Worm (Caenorhabditis elegans): ENCODE results near the gene ZK418.11.

The ZK418.11 gene

DNA sequence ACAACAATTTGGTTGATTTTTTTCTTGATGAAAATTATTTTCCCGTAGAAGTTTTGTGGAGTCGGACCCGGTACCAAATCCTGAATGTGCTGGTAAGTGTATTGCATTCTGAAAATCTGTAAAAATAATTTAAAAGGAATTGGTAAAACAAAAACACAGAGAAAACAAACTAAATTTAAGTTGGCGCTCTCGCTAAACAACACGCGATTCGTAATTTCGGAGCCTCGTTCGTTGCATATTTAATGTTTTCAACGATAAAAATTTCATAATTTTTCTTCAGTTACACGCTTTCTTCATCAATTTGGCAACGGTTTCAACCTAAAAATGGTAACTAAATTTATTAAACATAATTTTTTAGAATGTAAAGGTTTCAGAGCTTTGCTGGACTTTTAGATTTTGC lies 33.5 kb downstream of the ZK418.11 start, which contains the start of the genes pot-1 and ggtb-1 (continued):
- TF ChIP-seq blmp-1 (tag; optimal IDR thresholded peaks at IDR 0.05) = peak; percentile 19
- TF ChIP-seq unc-130 (tag; optimal IDR thresholded peaks at IDR 0.05) = no peak
- no peak for TF ChIP-seq mab-9 (GFP tag; IDR thresholded peaks at IDR 0.05)

DNA sequence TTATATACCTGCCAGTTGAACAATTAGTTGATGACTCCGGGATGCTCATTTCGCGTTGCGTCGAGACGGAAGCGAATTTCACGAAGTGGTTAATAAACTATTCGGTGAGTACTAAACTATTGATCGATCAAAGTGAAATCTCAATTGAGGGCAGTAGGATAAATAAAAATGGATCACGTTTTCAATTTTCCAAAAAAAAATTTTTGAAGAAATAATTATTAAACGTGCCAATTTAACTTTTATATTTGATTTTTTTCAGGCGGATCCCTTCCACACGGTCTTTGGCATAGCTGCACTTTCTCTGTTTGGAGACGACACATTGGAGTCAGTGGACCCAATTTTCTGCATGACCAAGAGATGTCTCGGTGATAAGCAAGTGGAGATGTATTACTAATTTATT lies 35.9 kb downstream of the ZK418.11 start, which contains the start of gene B0280.17:
Gene B0280.17, minus strand, starts transcription at position 101 of the 400 bp plus-strand sequence.
- TF ChIP-seq lin-35 (GFP tag; optimal IDR thresholded peaks at IDR 0.05) = no peak
- no peak for TF ChIP-seq tbx-2 (tag; optimal IDR thresholded peaks at IDR 0.05)
- no peak for TF ChIP-seq mep-1 (tag; optimal IDR thresholded peaks at IDR 0.05)
- TF ChIP-seq grh-1 (GFP tag; IDR thresholded peaks at IDR 0.05) = no peak
- TF ChIP-seq isw-1 (GFP tag; IDR thresholded peaks at IDR 0.05) = no peak
- no peak for TF ChIP-seq skn-1 (tag; optimal IDR thresholded peaks at IDR 0.05)
- no peak for TF ChIP-seq ceh-8 (GFP tag; optimal IDR thresholded peaks at IDR 0.05)
- no peak for TF ChIP-seq nhr-77 (tag; optimal IDR thresholded peaks at IDR 0.05)
- TF ChIP-seq blmp-1 (tag; optimal IDR thresholded peaks at IDR 0.05) = no peak
- TF ChIP-seq xbp-1 (tag; optimal IDR thresholded peaks at IDR 0.05) = no peak
- no peak for TF ChIP-seq mab-9 (GFP tag; IDR thresholded peaks at IDR 0.05)
- no peak for TF ChIP-seq nhr-11 (tag; optimal IDR thresholded peaks at IDR 0.05)
- no peak for TF ChIP-seq ceh-82 (tag; optimal IDR thresholded peaks at IDR 0.05)
- TF ChIP-seq ztf-11 (tag; optimal IDR thresholded peaks at IDR 0.05) = no peak
- no peak for TF ChIP-seq nhr-71 (tag; optimal IDR thresholded peaks at IDR 0.05)
- TF ChIP-seq ceh-88 (GFP tag; IDR thresholded peaks at IDR 0.05) = no peak
- TF ChIP-seq fkh-8 (tag; optimal IDR thresholded peaks at IDR 0.05) = no peak

DNA sequence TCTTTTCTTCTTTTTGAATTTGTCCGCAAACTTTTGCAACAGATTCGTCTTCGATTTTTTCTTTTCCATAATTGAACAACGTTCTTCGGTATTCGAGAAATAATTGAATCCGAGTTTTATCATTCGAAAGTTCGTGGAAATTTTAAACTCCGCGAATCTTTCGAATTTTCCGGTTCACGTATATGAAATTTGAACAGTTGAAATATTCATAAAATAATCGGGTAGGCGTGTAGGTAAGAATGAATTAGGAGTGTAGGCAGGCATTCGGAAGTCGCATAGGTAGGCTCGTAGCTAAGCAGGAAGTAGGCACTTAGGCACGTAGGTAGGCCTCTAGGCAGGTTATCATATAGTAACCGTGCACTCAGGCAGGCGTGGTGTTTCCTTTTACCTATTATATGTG lies 38.1 kb downstream of the ZK418.11 start, which contains the start of gene B0280.11:
Gene B0280.11, minus strand, starts transcription at position 101 of the 400 bp plus-strand sequence.
- TF ChIP-seq efl-1 (optimal IDR thresholded peaks at IDR 0.05) (no peak), efl-1 (GFP tag; optimal IDR thresholded peaks at IDR 0.05 in 1 of 2) (peak in 1 of 2 experiments; percentile 39), C16A3.4 (tag; optimal IDR thresholded peaks at IDR 0.05) (no peak)

DNA sequence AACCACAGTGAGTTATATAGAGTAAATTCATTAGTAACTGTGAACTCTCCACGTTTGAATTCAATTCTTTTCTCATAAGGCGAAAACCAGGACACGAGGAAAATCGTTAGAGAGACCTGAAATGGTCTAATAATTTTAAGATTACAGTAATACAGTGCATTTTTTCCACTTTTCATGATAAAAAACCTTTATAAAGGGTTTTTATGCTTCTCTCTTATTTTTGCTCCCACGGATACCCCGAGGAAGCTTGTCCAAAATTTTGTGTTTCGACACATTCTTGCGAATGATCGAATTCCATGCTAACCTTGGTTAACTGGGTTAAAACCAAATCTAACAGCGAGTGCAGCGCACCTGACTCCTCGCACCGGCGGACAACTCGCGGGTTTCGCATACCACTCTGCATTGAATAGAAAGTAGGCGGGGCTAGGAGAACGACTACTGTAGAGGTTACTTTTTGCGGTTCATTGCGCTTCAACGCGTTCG lies 40.2 kb downstream of the ZK418.11 start:
- peak; percentile 41; the same call in 1 of the 2 replicates for TF ChIP-seq ceh-88 (GFP tag; IDR thresholded peaks at IDR 0.05)
- peak; percentile 79 for TF ChIP-seq nhr-19 (GFP tag; conservative IDR thresholded peaks at IDR 0.05)
- peak in 2 of 3 experiments; percentile 0 to 18 for TF ChIP-seq ceh-82 (tag; optimal IDR thresholded peaks at IDR 0.05)
- no peak for TF ChIP-seq C16A3.4 (tag; optimal IDR thresholded peaks at IDR 0.05)
- peak; percentile 70 for TF ChIP-seq nhr-47 (tag; optimal IDR thresholded peaks at IDR 0.05)
- TF ChIP-seq dsc-1 (tag; optimal IDR thresholded peaks at IDR 0.05) = no peak
- TF ChIP-seq nhr-71 (tag; optimal IDR thresholded peaks at IDR 0.05) = peak; percentile 75
- peak; percentile 66 for TF ChIP-seq rnt-1 (tag; optimal IDR thresholded peaks at IDR 0.05)
- TF ChIP-seq elt-2 (tag; optimal IDR thresholded peaks at IDR 0.05) = peak; percentile 46
- peak; percentile 44 for TF ChIP-seq lin-14 (GFP tag; optimal IDR thresholded peaks at IDR 0.05)
- peak; percentile 39 for TF ChIP-seq swsn-7 (tag; optimal IDR thresholded peaks at IDR 0.05)
- peak; percentile 1 to 42 for TF ChIP-seq lin-35 (GFP tag; optimal IDR thresholded peaks at IDR 0.05)
- no peak for TF ChIP-seq fkh-8 (tag; optimal IDR thresholded peaks at IDR 0.05)
- peak; percentile 28 to 43 for TF ChIP-seq efl-1 (optimal IDR thresholded peaks at IDR 0.05)
- peak in 1 of 2 experiments; percentile 62 for TF ChIP-seq efl-1 (GFP tag; optimal IDR thresholded peaks at IDR 0.05 in 1 of 2)
- TF ChIP-seq ceh-90 (tag; optimal IDR thresholded peaks at IDR 0.05) = no peak
- peak; percentile 67 for TF ChIP-seq grh-1 (GFP tag; IDR thresholded peaks at IDR 0.05)
- peak in 1 of 2 experiments; percentile 41 for TF ChIP-seq lsy-2 (tag; optimal IDR thresholded peaks at IDR 0.05)
- peak; percentile 57 for TF ChIP-seq nhr-20 (tag; optimal IDR thresholded peaks at IDR 0.05)
- no peak for TF ChIP-seq hlh-4 (tag; optimal IDR thresholded peaks at IDR 0.05)
- peak; percentile 83 for TF ChIP-seq nhr-90 (tag; optimal IDR thresholded peaks at IDR 0.05; ENCODE audit: poor library complexity)
- TF ChIP-seq snpc-4 (tag; optimal IDR thresholded peaks at IDR 0.05) = peak; percentile 97
- TF ChIP-seq ama-1 (optimal IDR thresholded peaks at IDR 0.05) = peak; percentile 43
- peak; percentile 23 for TF ChIP-seq xbp-1 (tag; optimal IDR thresholded peaks at IDR 0.05)
- peak; percentile 94 for TF ChIP-seq nhr-85 (tag)
- TF ChIP-seq snu-23 (GFP tag; optimal IDR thresholded peaks at IDR 0.05) = peak; percentile 66
